Fruit fly (Drosophila melanogaster) S2 (cell line): Measurements from ENCODE around the gene CG6602.

ENCODE experiments used
- CG8478 ChIP-seq: fragments of >200 bp; optimal IDR thresholded peaks from 2 replicates; lab custom pipeline; 2018
- CTCF ChIP-seq, 2 experiments: fragments of >200 bp; optimal IDR thresholded peaks; 2 replicates each; lab custom pipeline; 2018

DNA sequence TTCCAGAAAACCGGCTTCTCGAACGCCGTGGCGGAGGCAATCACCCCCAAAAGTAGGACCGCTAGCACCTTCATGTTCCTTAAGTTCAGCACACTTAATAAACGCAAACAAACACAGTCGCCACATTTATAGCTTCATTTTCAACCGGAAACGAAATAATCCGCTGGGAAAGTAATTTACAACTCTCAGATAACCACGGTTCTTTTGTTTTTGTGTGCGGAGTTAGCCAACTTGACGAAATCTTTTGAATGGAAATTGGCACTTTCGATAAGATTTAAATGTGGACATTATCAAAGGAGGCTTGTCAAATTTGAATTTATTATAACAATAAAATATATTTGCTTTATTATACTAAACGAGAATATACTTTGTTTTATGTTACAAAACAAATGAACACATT, 17.6 kb upstream of the CG6602 start, which contains the start of gene Jon65Ai:
- TF ChIP-seq CTCF (optimal IDR thresholded peaks at IDR 0.05; lab: Kevin White, UChicago) (no peak), CG8478 (no peak)
